Worm (Caenorhabditis elegans) whole organism, young adult: Measurements from ENCODE around the gene jmjd-3.3.

Source experiments
- ama-1 ChIP-seq, 3 experiments: fragments of 150-350 bp in 1 of 3; sonication (generic microtip) in 2 of 3; optimal IDR thresholded peaks; 2 replicates each; lab custom pipeline; 2014 to 2018; ENCODE audit warnings: missing biosample characterization in 2 of 3, missing genetic modification characterization in 2 of 3, missing genetic modification reagents in 2 of 3
- snpc-4 ChIP-seq, 5 experiments: fragments of 150-350 bp in 1 of 5; sonication (generic microtip) in 4 of 5; optimal IDR thresholded peaks; 2 replicates each; lab custom pipeline; 2014 to 2018; ENCODE audit warnings: missing genetic modification characterization in 5 of 5, missing biosample characterization in 3 of 5, antibody characterized with exemption in 2 of 5, mild to moderate bottlenecking in 2 of 5, missing compliant biosample characterization in 2 of 5, missing genotype in 2 of 5, moderate library complexity in 2 of 5, missing genetic modification reagents in 1 of 5
- zfh-2 ChIP-seq: fragments of 200-800 bp; sonication (Bioruptor generic); conservative IDR thresholded peaks from 2 replicates; pipeline ENCODE4 v1.3.6; 2022; ENCODE audit warnings: missing genetic modification reagents, missing genetic modification characterization, missing compliant biosample characterization

DNA sequence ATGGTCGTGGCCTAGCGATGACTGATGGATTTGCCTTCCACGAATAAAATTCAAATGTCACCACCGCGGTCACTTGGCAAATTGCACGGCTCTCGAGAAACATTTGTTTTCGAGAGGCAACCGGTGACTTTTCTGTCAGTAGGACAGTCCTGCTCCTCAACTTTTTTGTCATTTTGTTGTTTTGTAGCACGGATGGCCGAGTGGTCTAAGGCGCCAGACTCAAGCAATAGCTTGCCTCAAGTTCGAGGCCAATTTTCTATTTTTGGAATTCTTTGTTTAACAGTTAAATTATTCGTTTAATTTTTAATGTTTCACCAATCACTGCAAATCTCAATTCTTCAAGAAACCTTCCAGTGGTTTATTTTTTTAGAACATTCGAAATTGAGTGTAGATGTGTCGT lies 8.0 kb downstream of the jmjd-3.3 start:
- TF ChIP-seq ama-1 (optimal IDR thresholded peaks at IDR 0.05; lab: Kevin White, UChicago): no peak
- no peak for TF ChIP-seq ama-1 (GFP tag; optimal IDR thresholded peaks at IDR 0.05; lab: Kevin White, UChicago)
- TF ChIP-seq snpc-4 (GFP tag; optimal IDR thresholded peaks at IDR 0.05; lab: Kevin White, UChicago): no peak
- peak in 1 of 4 experiments; percentile 36 for TF ChIP-seq snpc-4 (tag; optimal IDR thresholded peaks at IDR 0.05; lab: Kevin White, UChicago)
- no peak for TF ChIP-seq zfh-2
